Worm (Caenorhabditis elegans) whole organism, L4 larva: ENCODE data around the gene C35A5.4.
A peak's percentile ranks its signal among the peaks of the same experiment; 100 is the strongest.

Experiments
- F10B5.3 ChIP-seq: sonication (generic microtip); optimal IDR thresholded peaks from 2 replicates; lab custom pipeline; 2016; ENCODE audit warnings: mild to moderate bottlenecking, missing genetic modification characterization, missing compliant biosample characterization
- F26F4.8 ChIP-seq: fragments of 200-800 bp; sonication (Bioruptor generic); conservative IDR thresholded peaks from 2 replicates; pipeline ENCODE4 v1.3.6; 2022; ENCODE audit warnings: missing genetic modification characterization, missing compliant biosample characterization
- Y105C5A.15 ChIP-seq: fragments of 200-800 bp; sonication (Bioruptor generic); IDR thresholded peaks from 2 replicates; pipeline ENCODE4 v1.3.6; 2022; ENCODE audit warnings: missing genetic modification characterization, missing compliant biosample characterization
- aly-2 ChIP-seq: sonication (generic microtip); optimal IDR thresholded peaks from 2 replicates; lab custom pipeline; 2018; ENCODE audit warnings: missing biosample characterization, missing genetic modification characterization
- ama-1 ChIP-seq: fragments of 150-350 bp; optimal IDR thresholded peaks from 2 replicates; lab custom pipeline; 2014; ENCODE audit warnings: inconsistent platforms, mixed read lengths
- attf-4 ChIP-seq: sonication (generic microtip); optimal IDR thresholded peaks from 3 replicates; lab custom pipeline; 2017; ENCODE audit warnings: missing biosample characterization, missing genetic modification characterization
- ceh-20 ChIP-seq: fragments of 200-800 bp; sonication (Bioruptor generic); IDR thresholded peaks from 2 replicates; pipeline ENCODE4 v1.3.6; 2022; ENCODE audit warnings: missing genetic modification reagents, missing genetic modification characterization, missing compliant biosample characterization
- ctbp-1 ChIP-seq: fragments of 200-800 bp; sonication (Bioruptor generic); IDR thresholded peaks from 2 replicates; pipeline ENCODE4 v1.3.6; 2022; ENCODE audit warnings: missing genetic modification reagents, missing genetic modification characterization, missing compliant biosample characterization
- daf-16 ChIP-seq, 3 experiments: sonication (generic microtip); optimal IDR thresholded peaks; 2 replicates each; lab custom pipeline; 2016 to 2017; ENCODE audit warnings: missing genetic modification characterization in 3 of 3, missing genetic modification reagents in 3 of 3, mild to moderate bottlenecking in 2 of 3, missing compliant biosample characterization in 2 of 3, missing biosample characterization in 1 of 3, moderate library complexity in 1 of 3
- dmd-6 ChIP-seq: fragments of 200-800 bp; sonication (Bioruptor generic); IDR thresholded peaks from 2 replicates; pipeline ENCODE4 v1.3.6; 2022; ENCODE audit warnings: missing genetic modification reagents, missing genetic modification characterization, missing compliant biosample characterization
- dmd-8 ChIP-seq: fragments of 200-800 bp; sonication (Bioruptor generic); IDR thresholded peaks from 2 replicates; pipeline ENCODE4 v1.3.6; 2022; ENCODE audit warnings: missing genetic modification characterization, missing compliant biosample characterization
- hif-1 ChIP-seq, 2 experiments: sonication (generic microtip); optimal IDR thresholded peaks; 2 replicates each; lab custom pipeline; 2016 to 2017; ENCODE audit warnings: missing compliant biosample characterization in 2 of 2, missing genetic modification characterization in 2 of 2, missing genetic modification reagents in 2 of 2, missing genotype in 2 of 2, mild to moderate bottlenecking in 1 of 2
- hlh-11 ChIP-seq: fragments of 200-800 bp; sonication (Bioruptor generic); optimal IDR thresholded peaks from 2 replicates; lab custom pipeline; 2018; ENCODE audit warnings: mild to moderate bottlenecking, missing genetic modification characterization, missing compliant biosample characterization
- hlh-30 ChIP-seq: sonication (generic microtip); optimal IDR thresholded peaks from 2 replicates; lab custom pipeline; 2017; ENCODE audit warnings: antibody characterized with exemption, mild to moderate bottlenecking, missing genetic modification characterization, missing compliant biosample characterization; ENCODE audit not compliant: insufficient read depth
- hmg-1.1 ChIP-seq: fragments of 200-800 bp; sonication (Bioruptor generic); IDR thresholded peaks from 2 replicates; pipeline ENCODE4 v1.3.6; 2022; ENCODE audit warnings: missing genetic modification reagents, missing genetic modification characterization, missing compliant biosample characterization
- jun-1 ChIP-seq: fragments of 150-350 bp; optimal IDR thresholded peaks from 2 replicates; lab custom pipeline; 2014; ENCODE audit warnings: missing biosample characterization, missing genetic modification reagents, missing genetic modification characterization
- lim-7 ChIP-seq: fragments of 200-800 bp; sonication (Bioruptor generic); IDR thresholded peaks from 2 replicates; pipeline ENCODE4 v1.3.6; 2022; ENCODE audit warnings: missing genetic modification characterization, missing compliant biosample characterization
- lin-1 ChIP-seq: fragments of 200-800 bp; sonication (Bioruptor generic); IDR thresholded peaks from 2 replicates; pipeline ENCODE4 v1.3.6; 2022; ENCODE audit warnings: missing genetic modification reagents, missing genetic modification characterization, missing compliant biosample characterization
- lin-38 ChIP-seq: fragments of 200-800 bp; sonication (Bioruptor generic); IDR thresholded peaks from 2 replicates; pipeline ENCODE4 v1.3.6; 2022; ENCODE audit warnings: missing genetic modification reagents, missing genetic modification characterization, missing compliant biosample characterization
- lsy-2 ChIP-seq, 2 experiments: fragments of 150-350 bp in 1 of 2; sonication (generic microtip) in 1 of 2; optimal IDR thresholded peaks; 2 replicates each; lab custom pipeline; 2014 to 2017; ENCODE audit warnings: missing biosample characterization in 2 of 2, missing genetic modification characterization in 2 of 2
- madf-5 ChIP-seq, 2 experiments: fragments of 200-800 bp; sonication (Bioruptor generic); IDR thresholded peaks; 2 replicates each; pipeline ENCODE4 v1.3.6; 2022; ENCODE audit warnings: missing compliant biosample characterization in 2 of 2, missing genetic modification characterization in 2 of 2
- mdt-29 ChIP-seq: fragments of 200-800 bp; sonication (Bioruptor generic); IDR thresholded peaks from 2 replicates; pipeline ENCODE4 v1.3.6; 2022; ENCODE audit warnings: missing genetic modification reagents, missing genetic modification characterization, missing compliant biosample characterization
- mep-1 ChIP-seq: fragments of 150-350 bp; sonication (generic microtip); optimal IDR thresholded peaks from 3 replicates; lab custom pipeline; 2014; ENCODE audit warnings: missing biosample characterization, missing genetic modification characterization
- mxl-2 ChIP-seq: fragments of 200-800 bp; sonication (Bioruptor generic); conservative IDR thresholded peaks from 2 replicates; pipeline ENCODE4 v1.3.6; 2022; ENCODE audit warnings: missing genetic modification reagents, missing genetic modification characterization, missing compliant biosample characterization
- nhr-11 ChIP-seq: fragments of 150-350 bp; optimal IDR thresholded peaks from 2 replicates; lab custom pipeline; 2014; ENCODE audit warnings: missing biosample characterization, missing genetic modification characterization
- nhr-6 ChIP-seq: fragments of 150-350 bp; optimal IDR thresholded peaks from 2 replicates; lab custom pipeline; 2014; ENCODE audit warnings: missing biosample characterization, missing genetic modification characterization
- pha-4 ChIP-seq, 2 experiments: fragments of 150-350 bp in 1 of 2; fragments of 200-800 bp in 1 of 2; sonication (Bioruptor generic) in 1 of 2; IDR thresholded peaks in 1 of 2; optimal IDR thresholded peaks in 1 of 2; 2 replicates each; pipeline versions ENCODE4 v1.3.6 to Lab custom; 2014 to 2022; ENCODE audit warnings: missing genetic modification characterization in 2 of 2, missing genetic modification reagents in 2 of 2, missing biosample characterization in 1 of 2, missing compliant biosample characterization in 1 of 2
- set-16 ChIP-seq: fragments of 200-800 bp; sonication (Bioruptor generic); IDR thresholded peaks from 2 replicates; pipeline ENCODE4 v1.3.6; 2022; ENCODE audit warnings: missing genetic modification reagents, missing genetic modification characterization, missing compliant biosample characterization
- snpc-1.2 ChIP-seq: fragments of 200-800 bp; sonication (Bioruptor generic); IDR thresholded peaks from 2 replicates; pipeline ENCODE4 v1.3.6; 2022; ENCODE audit warnings: missing genetic modification reagents, missing genetic modification characterization, missing compliant biosample characterization
- spr-3 ChIP-seq: fragments of 200-800 bp; sonication (Bioruptor generic); optimal IDR thresholded peaks from 2 replicates; lab custom pipeline; 2018; ENCODE audit warnings: mild to moderate bottlenecking, missing genetic modification characterization, missing compliant biosample characterization
- tra-1 ChIP-seq: fragments of 200-800 bp; sonication (Bioruptor generic); IDR thresholded peaks from 2 replicates; pipeline ENCODE4 v1.3.6; 2022; ENCODE audit warnings: missing genetic modification reagents, missing genetic modification characterization, missing compliant biosample characterization
- unc-39 ChIP-seq: sonication (generic microtip); optimal IDR thresholded peaks from 2 replicates; lab custom pipeline; 2017; ENCODE audit warnings: missing biosample characterization, missing genetic modification characterization
- unc-62 ChIP-seq, 3 experiments: fragments of 150-350 bp in 1 of 3; sonication (generic microtip); optimal IDR thresholded peaks in 2 of 3; peaks in 1 of 3; 1 replicate in 1 of 3; 2 replicates in 2 of 3; lab custom pipeline; 2014 to 2017; ENCODE audit warnings: missing biosample characterization in 3 of 3, missing genetic modification characterization in 3 of 3, missing genetic modification reagents in 3 of 3, missing genotype in 1 of 3
- zfp-2 ChIP-seq: sonication (generic microtip); optimal IDR thresholded peaks from 2 replicates; lab custom pipeline; 2016; ENCODE audit warnings: mild to moderate bottlenecking, missing genetic modification characterization, missing compliant biosample characterization
- ztf-7 ChIP-seq: fragments of 150-350 bp; optimal IDR thresholded peaks from 2 replicates; lab custom pipeline; 2014; ENCODE audit warnings: missing biosample characterization, missing genetic modification characterization

C35A5.4 gene

DNA sequence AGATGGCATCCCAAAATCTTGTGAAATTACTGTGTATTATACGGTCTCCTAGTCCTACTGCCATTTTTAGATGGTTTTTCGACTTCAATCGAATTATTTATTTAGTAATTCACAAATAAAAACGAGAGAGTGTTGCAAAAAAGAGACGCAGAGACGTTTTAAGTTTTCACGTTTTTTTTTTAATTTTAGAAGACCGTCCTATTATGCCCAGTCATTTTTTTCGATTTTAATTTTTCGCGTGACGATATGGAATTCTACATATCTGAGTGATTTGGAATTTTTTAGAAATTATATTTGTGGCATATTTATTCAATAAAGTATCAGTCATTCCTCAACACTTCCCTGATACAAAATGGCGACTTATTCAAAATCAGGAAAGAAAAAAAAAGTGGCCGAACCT, at the start of gene C35A5.4:
Gene C35A5.4, plus strand, starts transcription at position 301 of the 400 bp plus-strand sequence.
- no peak for TF ChIP-seq aly-2 (tag; lab: Kevin White, UChicago)
- no peak for TF ChIP-seq mep-1 (tag; lab: Kevin White, UChicago)
- TF ChIP-seq zfp-2 (tag; lab: Kevin White, UChicago), result no peak
- peak in 1 of 2 experiments; percentile 28 for TF ChIP-seq unc-62 (GFP tag; optimal IDR thresholded peaks at IDR 0.05 in 1 of 2; lab: Kevin White, UChicago)
- no peak for TF ChIP-seq unc-62 (tag; optimal IDR thresholded peaks at IDR 0.05; lab: Kevin White, UChicago)
- TF ChIP-seq mxl-2 (GFP tag; lab: Robert Waterston, UW), result no peak
- TF ChIP-seq pha-4 (GFP tag; IDR thresholded peaks at IDR 0.05; lab: Robert Waterston, UW), result no peak
- TF ChIP-seq pha-4 (tag; optimal IDR thresholded peaks at IDR 0.05; lab: Kevin White, UChicago), result no peak
- TF ChIP-seq madf-5 (GFP tag; IDR thresholded peaks at IDR 0.05; lab: Robert Waterston, UW), result no peak
- TF ChIP-seq F10B5.3 (tag; lab: Kevin White, UChicago), result no peak

DNA sequence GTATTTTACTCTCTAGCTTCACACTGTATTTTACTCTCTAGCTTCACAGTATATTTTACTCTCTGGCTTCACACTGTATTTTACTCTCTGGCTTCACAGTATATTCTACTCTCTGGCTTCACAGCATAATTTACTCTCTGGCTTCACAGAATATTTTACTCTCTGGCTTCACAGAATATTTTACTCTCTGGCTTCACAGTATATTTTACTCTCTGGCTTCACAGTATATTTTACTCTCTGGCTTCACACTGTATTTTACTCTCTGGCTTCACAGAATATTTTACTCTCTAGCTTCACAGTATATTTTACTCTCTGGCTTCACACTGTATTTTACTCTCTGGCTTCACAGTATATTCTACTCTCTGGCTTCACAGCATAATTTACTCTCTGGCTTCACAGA, 46.9 kb upstream of the C35A5.4 start:
- TF ChIP-seq dmd-6, result 0 out of 2 replicates have a peak, but pooled peaks have one; percentile 9

- TF ChIP-seq Y105C5A.15 (GFP tag; lab: Robert Waterston, UW) (peak; percentile 61; the same call in 1 of the 2 replicates), ctbp-1 (GFP tag; lab: Robert Waterston, UW) (0 out of 2 replicates have a peak, but pooled peaks have one; percentile 11), mxl-2 (GFP tag; lab: Robert Waterston, UW) (0 out of 2 replicates have a peak, but pooled peaks have one; percentile 22), F26F4.8 (GFP tag; lab: Robert Waterston, UW) (peak; percentile 89), madf-5 (GFP tag; IDR thresholded peaks at IDR 0.05; lab: Robert Waterston, UW) (peak in 1 of 2 experiments; percentile 74; a peak in 1 of 4 replicates), lim-7 (GFP tag; lab: Robert Waterston, UW) (peak; percentile 62; the same call in 1 of the 2 replicates), lin-1 (GFP tag; lab: Robert Waterston, UW) (0 out of 2 replicates have a peak, but pooled peaks have one; percentile 16)
These were observed 46.5 kb upstream of the C35A5.4 start for ce11 chrV:10450355-10450754.

- no peak for TF ChIP-seq F26F4.8 (GFP tag; lab: Robert Waterston, UW)
- TF ChIP-seq ceh-20 (GFP tag; lab: Robert Waterston, UW), result peak; percentile 65
- peak in 1 of 2 experiments; percentile 74 for TF ChIP-seq daf-16 (GFP tag; optimal IDR thresholded peaks at IDR 0.05; lab: Kevin White, UChicago)
- no peak for TF ChIP-seq daf-16 (tag; optimal IDR thresholded peaks at IDR 0.05; lab: Kevin White, UChicago)
- TF ChIP-seq lsy-2 (tag; optimal IDR thresholded peaks at IDR 0.05; lab: Kevin White, UChicago), result peak in 1 of 2 experiments; percentile 2
- peak; percentile 54 for TF ChIP-seq hlh-11 (tag; lab: Kevin White, UChicago)
- peak in 1 of 2 experiments; percentile 3 for TF ChIP-seq unc-62 (GFP tag; optimal IDR thresholded peaks at IDR 0.05 in 1 of 2; lab: Kevin White, UChicago)
- TF ChIP-seq unc-62 (tag; optimal IDR thresholded peaks at IDR 0.05; lab: Kevin White, UChicago), result no peak
- no peak for TF ChIP-seq lin-1 (GFP tag; lab: Robert Waterston, UW)
- no peak for TF ChIP-seq attf-4 (tag; lab: Kevin White, UChicago)
- TF ChIP-seq mdt-29, result peak; percentile 71; the same call in 1 of the 2 replicates
- TF ChIP-seq nhr-11 (tag; lab: Kevin White, UChicago), result peak; percentile 51
- peak in 1 of 2 experiments; percentile 24 for TF ChIP-seq hif-1 (tag; optimal IDR thresholded peaks at IDR 0.05; lab: Kevin White, UChicago)
These were observed 43.4 kb upstream of the C35A5.4 start, which contains the start of gene Y32F6A.5 for ce11 chrV:10453466-10453865. Gene Y32F6A.5, minus strand, starts transcription at chrV:10453605.

- TF ChIP-seq snpc-1.2, result 0 out of 2 replicates have a peak, but pooled peaks have one; percentile 46
- TF ChIP-seq, all 104 proteins: peak for 1; not testable (repeated sequence) for 103
These were observed 40.0 kb upstream of the C35A5.4 start for ce11 chrV:10456801-10457200.

ce11 chrV:10457247-10457646, 39.6 kb upstream of the C35A5.4 start, which contains the start of gene F22E12.1:
Gene F22E12.1, minus strand, starts transcription at chrV:10457347.
- TF ChIP-seq ctbp-1 (GFP tag; lab: Robert Waterston, UW), result no peak
- TF ChIP-seq dmd-8 (GFP tag; lab: Robert Waterston, UW), result no peak
- TF ChIP-seq attf-4 (tag; lab: Kevin White, UChicago), result no peak
- TF ChIP-seq ztf-7 (tag; lab: Kevin White, UChicago), result no peak
- no peak for TF ChIP-seq tra-1 (GFP tag; lab: Robert Waterston, UW)
- no peak for TF ChIP-seq hmg-1.1 (GFP tag; lab: Robert Waterston, UW)
- no peak for TF ChIP-seq nhr-6 (tag; lab: Kevin White, UChicago)
- no peak for TF ChIP-seq hlh-30 (tag; lab: Kevin White, UChicago)
- TF ChIP-seq unc-62 (GFP tag; optimal IDR thresholded peaks at IDR 0.05 in 1 of 2; lab: Kevin White, UChicago), result no peak
- TF ChIP-seq unc-62 (tag; optimal IDR thresholded peaks at IDR 0.05; lab: Kevin White, UChicago), result no peak
- TF ChIP-seq ama-1 (lab: Kevin White, UChicago), result no peak
- TF ChIP-seq set-16 (GFP tag; lab: Robert Waterston, UW), result no peak
- TF ChIP-seq spr-3 (GFP tag; lab: Kevin White, UChicago), result no peak
- TF ChIP-seq lin-38 (GFP tag; lab: Robert Waterston, UW), result no peak
- TF ChIP-seq jun-1 (tag; lab: Kevin White, UChicago), result no peak
- TF ChIP-seq unc-39 (tag; lab: Kevin White, UChicago), result no peak
- TF ChIP-seq, all 104 proteins: peak for 0
